Worm (Caenorhabditis elegans): ENCODE data around the gene nep-22.

Gene nep-22

ce11 chrX:9045913-9046312 is 11.6 kb downstream of the nep-22 start, which contains the start of gene prdm-14 (continued):
- no peak for TF ChIP-seq rpc-1 (optimal IDR thresholded peaks at IDR 0.05)
- TF ChIP-seq rpc-1 (tag; optimal IDR thresholded peaks at IDR 0.05) = no peak
- TF ChIP-seq B0261.1 (tag; optimal IDR thresholded peaks at IDR 0.05) = no peak
- no peak for TF ChIP-seq ztf-25 (GFP tag; IDR thresholded peaks at IDR 0.05)
- TF ChIP-seq dpff-1 (tag; optimal IDR thresholded peaks at IDR 0.05) = no peak
- no peak for TF ChIP-seq ceh-91 (GFP tag; IDR thresholded peaks at IDR 0.05)
- TF ChIP-seq ceh-100 (GFP tag; IDR thresholded peaks at IDR 0.05) = no peak

ce11 chrX:9048657-9049056 is 14.3 kb downstream of the nep-22 start, which contains the start of gene F47E1.20:
Gene F47E1.20, plus strand, starts transcription at chrX:9048957.
- TF ChIP-seq hmg-1.2 (GFP tag; IDR thresholded peaks at IDR 0.05) (no peak), T07F8.4 (tag; optimal IDR thresholded peaks at IDR 0.05) (no peak), B0336.3 (GFP tag; IDR thresholded peaks at IDR 0.05) (no peak), F33H1.4 (GFP tag; IDR thresholded peaks at IDR 0.05) (no peak), nhr-90 (tag; optimal IDR thresholded peaks at IDR 0.05) (no peak), C06A6.2 (GFP tag; conservative IDR thresholded peaks at IDR 0.05) (no peak), tbp1 (GFP tag; optimal IDR thresholded peaks at IDR 0.05) (no peak), snpc-1.1 (tag; optimal IDR thresholded peaks at IDR 0.05; ENCODE audit: insufficient read depth) (no peak), egl-44 (GFP tag; IDR thresholded peaks at IDR 0.05) (no peak), let-607 (tag; optimal IDR thresholded peaks at IDR 0.05) (no peak), C17E4.6 (GFP tag; IDR thresholded peaks at IDR 0.05) (no peak), akir-1 (GFP tag; optimal IDR thresholded peaks at IDR 0.05) (no peak), atf-7 (tag; optimal IDR thresholded peaks at IDR 0.05) (no peak), tlf-1 (GFP tag; optimal IDR thresholded peaks at IDR 0.05) (no peak), ztf-22 (GFP tag; optimal IDR thresholded peaks at IDR 0.05) (no peak), hlh-12 (tag; optimal IDR thresholded peaks at IDR 0.05) (no peak), F39B2.1 (GFP tag; IDR thresholded peaks at IDR 0.05) (no peak)

- no peak for TF ChIP-seq C17E4.6 (GFP tag; IDR thresholded peaks at IDR 0.05)
- no peak for TF ChIP-seq F57A8.1 (GFP tag; optimal IDR thresholded peaks at IDR 0.05)
- TF ChIP-seq rpc-1 (optimal IDR thresholded peaks at IDR 0.05) = no peak
- no peak for TF ChIP-seq rpc-1 (tag; optimal IDR thresholded peaks at IDR 0.05)
- no peak for TF ChIP-seq snpc-1.1 (tag; optimal IDR thresholded peaks at IDR 0.05; ENCODE audit: insufficient read depth)
- TF ChIP-seq hmg-20 (GFP tag; IDR thresholded peaks at IDR 0.05) = no peak
- no peak for TF ChIP-seq B0035.1 (tag; optimal IDR thresholded peaks at IDR 0.05)
- TF ChIP-seq Y79H2A.3 (GFP tag; conservative IDR thresholded peaks at IDR 0.05) = no peak
These were observed 19.1 kb downstream of the nep-22 start for ce11 chrX:9053426-9053825.

ce11 chrX:9057352-9057751 is 23.0 kb downstream of the nep-22 start, which contains the start of gene F47E1.2:
Gene F47E1.2, plus strand, starts transcription at chrX:9057652.
- TF ChIP-seq cebp-2 (GFP tag; IDR thresholded peaks at IDR 0.05) (no peak), lin-35 (GFP tag; optimal IDR thresholded peaks at IDR 0.05) (no peak), F55B11.4 (tag; optimal IDR thresholded peaks at IDR 0.05; ENCODE audit: borderline replicate concordance, insufficient read depth) (no peak), ceh-27 (GFP tag; optimal IDR thresholded peaks at IDR 0.05) (no peak), ceh-79 (tag; optimal IDR thresholded peaks at IDR 0.05) (no peak), sea-2 (GFP tag; IDR thresholded peaks at IDR 0.05) (no peak), snpc-3.4 (tag; optimal IDR thresholded peaks at IDR 0.05) (no peak), unc-62 (GFP tag; optimal IDR thresholded peaks at IDR 0.05) (no peak), Y53G8AR.9 (GFP tag; conservative IDR thresholded peaks at IDR 0.05) (no peak), tbp1 (GFP tag; optimal IDR thresholded peaks at IDR 0.05) (no peak), attf-5 (GFP tag; optimal IDR thresholded peaks at IDR 0.05) (no peak), fkh-3 (tag; optimal IDR thresholded peaks at IDR 0.05) (no peak), bed-2 (GFP tag; IDR thresholded peaks at IDR 0.05) (no peak), F10E7.11 (tag; optimal IDR thresholded peaks at IDR 0.05) (no peak), dpl-1 (GFP tag; optimal IDR thresholded peaks at IDR 0.05) (no peak), tlf-1 (GFP tag; optimal IDR thresholded peaks at IDR 0.05) (no peak), hlh-26 (GFP tag; conservative IDR thresholded peaks at IDR 0.05) (no peak), mxl-1 (tag; optimal IDR thresholded peaks at IDR 0.05) (no peak), F37B4.10 (GFP tag; IDR thresholded peaks at IDR 0.05) (no peak), hmg-20 (GFP tag; IDR thresholded peaks at IDR 0.05) (no peak)
